Fruit fly (Drosophila melanogaster) whole organism, embryonic: Measurements from ENCODE around the gene CG5080.

Experiments used
- BEAF-32 ChIP-seq: fragments of 200-800 bp; sonication (Bioruptor generic); optimal IDR thresholded peaks from 3 replicates; lab custom pipeline; 2017; ENCODE audit warnings: missing biosample characterization, missing genetic modification characterization, mild to moderate bottlenecking, moderate library complexity, missing genetic modification reagents
- Bdp1 ChIP-seq: fragments of 200-800 bp; sonication (Bioruptor generic); optimal IDR thresholded peaks from 3 replicates; lab custom pipeline; 2016; ENCODE audit warnings: missing biosample characterization, missing genetic modification characterization
- CG11093 ChIP-seq: fragments of 200-800 bp; sonication (Bioruptor generic); IDR thresholded peaks from 3 replicates; pipeline ENCODE4 v1.3.6; 2022; ENCODE audit warnings: missing biosample characterization, missing genetic modification characterization
- CG11456 ChIP-seq: fragments of 200-800 bp; sonication (Bioruptor generic); IDR thresholded peaks from 3 replicates; pipeline ENCODE4 v1.3.6; 2022; ENCODE audit warnings: missing biosample characterization, missing genetic modification characterization
- CG11560 ChIP-seq: fragments of 200-800 bp; sonication (Bioruptor generic); IDR thresholded peaks from 3 replicates; pipeline ENCODE4 v1.3.6; 2022; ENCODE audit warnings: missing biosample characterization, missing genetic modification characterization
- CG11696 ChIP-seq: fragments of 200-800 bp; sonication (Bioruptor generic); IDR thresholded peaks from 2 replicates; pipeline ENCODE4 v1.3.6; 2022; ENCODE audit warnings: missing biosample characterization, missing genetic modification characterization
- CG14667 ChIP-seq: fragments of 200-800 bp; sonication (Bioruptor generic); IDR thresholded peaks from 2 replicates; pipeline ENCODE4 v1.3.6; 2022; ENCODE audit warnings: missing biosample characterization, missing genetic modification characterization
- CG14860 ChIP-seq: fragments of 200-800 bp; sonication (Bioruptor generic); IDR thresholded peaks from 3 replicates; pipeline ENCODE4 v1.3.6; 2022; ENCODE audit warnings: missing biosample characterization, missing genetic modification characterization; ENCODE audit not compliant: partially characterized antibody
- CG15269 ChIP-seq: fragments of 200-800 bp; sonication (Bioruptor generic); optimal IDR thresholded peaks from 2 replicates; lab custom pipeline; 2018; ENCODE audit warnings: missing biosample characterization, mild to moderate bottlenecking, missing genetic modification characterization, moderate library complexity
- CG17612 ChIP-seq: fragments of 200-800 bp; sonication (Bioruptor generic); IDR thresholded peaks from 2 replicates; pipeline ENCODE4 v1.3.6; 2022; ENCODE audit warnings: missing biosample characterization, missing genetic modification characterization
- CG1792 ChIP-seq: fragments of 200-800 bp; sonication (Bioruptor generic); optimal IDR thresholded peaks from 2 replicates; lab custom pipeline; 2016; ENCODE audit warnings: missing biosample characterization, missing genetic modification characterization
- CG2120 ChIP-seq: fragments of 200-800 bp; sonication (Bioruptor generic); optimal IDR thresholded peaks from 3 replicates; lab custom pipeline; 2016; ENCODE audit warnings: missing biosample characterization, missing genetic modification characterization
- CG31224 ChIP-seq: fragments of 200-800 bp; sonication (Bioruptor generic); IDR thresholded peaks from 2 replicates; pipeline ENCODE4 v1.3.6; 2022; ENCODE audit warnings: missing biosample characterization, missing genetic modification characterization
- CG31441 ChIP-seq: fragments of 200-800 bp; sonication (Bioruptor generic); IDR thresholded peaks from 2 replicates; pipeline ENCODE4 v1.3.6; 2022; ENCODE audit warnings: missing biosample characterization, missing genetic modification characterization
- CG32767 ChIP-seq: fragments of 200-800 bp; sonication (Bioruptor generic); IDR thresholded peaks from 2 replicates; pipeline ENCODE4 v1.3.6; 2022; ENCODE audit warnings: missing biosample characterization, missing genetic modification characterization
- CG34376 ChIP-seq: fragments of 200-800 bp; sonication (Bioruptor generic); optimal IDR thresholded peaks from 2 replicates; lab custom pipeline; 2018; ENCODE audit warnings: missing biosample characterization, mild to moderate bottlenecking, missing genetic modification characterization
- CG3995 ChIP-seq: fragments of 200-800 bp; sonication (Bioruptor generic); optimal IDR thresholded peaks from 3 replicates; lab custom pipeline; 2016; ENCODE audit warnings: missing biosample characterization, missing genetic modification characterization
- CG4730 ChIP-seq: fragments of 200-800 bp; sonication (Bioruptor generic); IDR thresholded peaks from 2 replicates; pipeline ENCODE4 v1.3.6; 2022; ENCODE audit warnings: missing biosample characterization, missing genetic modification characterization
- CG8089 ChIP-seq: fragments of 200-800 bp; sonication (Bioruptor generic); optimal IDR thresholded peaks from 3 replicates; lab custom pipeline; 2016; ENCODE audit warnings: missing biosample characterization, missing genetic modification characterization
- CG8478 ChIP-seq: fragments of >200 bp; optimal IDR thresholded peaks from 2 replicates; lab custom pipeline; 2018
- CG9797 ChIP-seq: fragments of 200-800 bp; sonication (Bioruptor generic); optimal IDR thresholded peaks from 3 replicates; lab custom pipeline; 2018; ENCODE audit warnings: missing biosample characterization, mild to moderate bottlenecking, missing genetic modification characterization
- Camta ChIP-seq: fragments of 200-800 bp; sonication (Bioruptor generic); optimal IDR thresholded peaks from 2 replicates; lab custom pipeline; 2016; ENCODE audit warnings: missing biosample characterization, missing genetic modification characterization
- Elba2 ChIP-seq: fragments of 200-800 bp; sonication (Bioruptor generic); optimal IDR thresholded peaks from 3 replicates; lab custom pipeline; 2016; ENCODE audit warnings: missing biosample characterization, missing genetic modification characterization
- HHEX ChIP-seq: fragments of 200-800 bp; sonication (Bioruptor generic); optimal IDR thresholded peaks from 3 replicates; lab custom pipeline; 2017; ENCODE audit warnings: missing biosample characterization, mild to moderate bottlenecking, missing genetic modification characterization, missing genetic modification reagents
- HLH4C ChIP-seq: fragments of 200-800 bp; sonication (Bioruptor generic); IDR thresholded peaks from 3 replicates; pipeline ENCODE4 v1.3.6; 2022; ENCODE audit warnings: missing biosample characterization, missing genetic modification characterization; ENCODE audit not compliant: partially characterized antibody
- Hey ChIP-seq: fragments of 200-800 bp; sonication (Bioruptor generic); optimal IDR thresholded peaks from 3 replicates; lab custom pipeline; 2018; ENCODE audit warnings: missing biosample characterization, mild to moderate bottlenecking, missing genetic modification characterization
- Mad ChIP-seq: fragments of 200-800 bp; sonication (Bioruptor generic); optimal IDR thresholded peaks from 2 replicates; lab custom pipeline; 2016; ENCODE audit warnings: missing biosample characterization, missing genetic modification characterization
- Pdp1 ChIP-seq, 2 experiments: fragments of 200-800 bp; sonication (Bioruptor generic); optimal IDR thresholded peaks; 3 replicates each; lab custom pipeline; 2016; ENCODE audit warnings: missing biosample characterization in 2 of 2, missing genetic modification characterization in 2 of 2, mild to moderate bottlenecking in 1 of 2, moderate library complexity in 1 of 2
- Sin3A ChIP-seq: fragments of >200 bp; optimal IDR thresholded peaks from 2 replicates; lab custom pipeline; 2018
- YL-1 ChIP-seq: fragments of 200-800 bp; sonication (Bioruptor generic); optimal IDR thresholded peaks from 3 replicates; lab custom pipeline; 2017; ENCODE audit warnings: missing biosample characterization, mild to moderate bottlenecking, missing genetic modification characterization
- aop ChIP-seq: fragments of 200-800 bp; sonication (Bioruptor generic); IDR thresholded peaks from 2 replicates; pipeline ENCODE4 v1.3.6; 2022; ENCODE audit warnings: missing biosample characterization, missing genetic modification characterization
- az2 ChIP-seq: fragments of 200-800 bp; sonication (Bioruptor generic); optimal IDR thresholded peaks from 3 replicates; lab custom pipeline; 2016; ENCODE audit warnings: missing biosample characterization, missing genetic modification characterization
- caup ChIP-seq: fragments of 200-800 bp; sonication (Bioruptor generic); optimal IDR thresholded peaks from 3 replicates; lab custom pipeline; 2017; ENCODE audit warnings: missing biosample characterization, mild to moderate bottlenecking, missing genetic modification characterization, moderate library complexity; ENCODE audit not compliant: severe bottlenecking
- dati ChIP-seq: fragments of 200-800 bp; sonication (Bioruptor generic); IDR thresholded peaks from 2 replicates; pipeline ENCODE4 v1.3.6; 2022; ENCODE audit warnings: missing biosample characterization, missing genetic modification characterization
- ken ChIP-seq: fragments of 200-800 bp; sonication (Bioruptor generic); IDR thresholded peaks from 3 replicates; pipeline ENCODE4 v1.3.6; 2022; ENCODE audit warnings: missing biosample characterization, missing genetic modification characterization
- kni ChIP-seq: fragments of 200-800 bp; sonication (Bioruptor generic); optimal IDR thresholded peaks from 3 replicates; lab custom pipeline; 2017; ENCODE audit warnings: mild to moderate bottlenecking, missing biosample characterization, missing genetic modification reagents, missing genetic modification characterization
- mirr ChIP-seq: fragments of 200-800 bp; sonication (Bioruptor generic); optimal IDR thresholded peaks from 3 replicates; lab custom pipeline; 2018; ENCODE audit warnings: missing biosample characterization, mild to moderate bottlenecking, missing genetic modification characterization
- nerfin-2 ChIP-seq: fragments of 200-800 bp; sonication (Bioruptor generic); IDR thresholded peaks from 2 replicates; pipeline ENCODE4 v1.3.6; 2022; ENCODE audit warnings: missing biosample characterization, missing genetic modification characterization; ENCODE audit not compliant: partially characterized antibody
- onecut ChIP-seq: fragments of 200-800 bp; sonication (Bioruptor generic); IDR thresholded peaks from 2 replicates; pipeline ENCODE4 v1.3.6; 2022; ENCODE audit warnings: missing biosample characterization, missing genetic modification characterization
- org-1 ChIP-seq: fragments of 200-800 bp; sonication (Bioruptor generic); optimal IDR thresholded peaks from 2 replicates; lab custom pipeline; 2017; ENCODE audit warnings: missing biosample characterization, missing genetic modification characterization
- peb ChIP-seq: fragments of 200-800 bp; sonication (Bioruptor generic); IDR thresholded peaks from 2 replicates; pipeline ENCODE4 v1.3.6; 2022; ENCODE audit warnings: missing biosample characterization, missing genetic modification characterization
- row ChIP-seq: fragments of 200-800 bp; sonication (Bioruptor generic); IDR thresholded peaks from 3 replicates; pipeline ENCODE4 v1.3.6; 2022; ENCODE audit warnings: missing biosample characterization, missing genetic modification characterization
- salm ChIP-seq: fragments of 200-800 bp; sonication (Bioruptor generic); optimal IDR thresholded peaks from 2 replicates; lab custom pipeline; 2018; ENCODE audit warnings: missing biosample characterization, mild to moderate bottlenecking, missing genetic modification characterization
- seq ChIP-seq: fragments of 200-800 bp; sonication (Bioruptor generic); IDR thresholded peaks from 2 replicates; pipeline ENCODE4 v1.3.6; 2022; ENCODE audit warnings: missing biosample characterization, missing genetic modification characterization
- tap ChIP-seq: fragments of 200-800 bp; optimal IDR thresholded peaks from 3 replicates; lab custom pipeline; 2019; ENCODE audit warnings: missing biosample characterization, mild to moderate bottlenecking, missing genetic modification characterization, moderate library complexity
- tna ChIP-seq: fragments of 200-800 bp; sonication (Bioruptor generic); IDR thresholded peaks from 2 replicates; pipeline ENCODE4 v1.3.6; 2022; ENCODE audit warnings: missing biosample characterization, missing genetic modification characterization; ENCODE audit not compliant: partially characterized antibody
- twi ChIP-seq: fragments of 200-800 bp; optimal IDR thresholded peaks from 2 replicates; lab custom pipeline; 2019; ENCODE audit warnings: missing biosample characterization, mild to moderate bottlenecking, missing genetic modification characterization, moderate library complexity
- tx ChIP-seq: fragments of 200-800 bp; sonication (Bioruptor generic); optimal IDR thresholded peaks from 2 replicates; lab custom pipeline; 2016; ENCODE audit warnings: missing biosample characterization, missing genetic modification characterization
- unc-4 ChIP-seq: fragments of 200-800 bp; sonication (Bioruptor generic); IDR thresholded peaks from 2 replicates; pipeline ENCODE4 v1.3.6; 2022; ENCODE audit warnings: missing biosample characterization, missing genetic modification characterization; ENCODE audit not compliant: partially characterized antibody

The CG5080 gene

dm6 chr2L:1118880-1119809 is 44.5 kb downstream of the CG5080 start (continued):
- TF ChIP-seq twi (tag; lab: Kevin White, UChicago), result peak; percentile 75
- peak; percentile 38 for TF ChIP-seq tap (tag; lab: Kevin White, UChicago)
- peak; percentile 40 for TF ChIP-seq CG8089 (GFP tag; lab: Kevin White, UChicago)
- TF ChIP-seq mirr (GFP tag; lab: Kevin White, UChicago), result peak; percentile 47
- peak; percentile 72; the same call in 2 of the 3 replicates for TF ChIP-seq ken
- peak; percentile 76 for TF ChIP-seq CG15269 (tag; lab: Kevin White, UChicago)
- peak; percentile 55 for TF ChIP-seq CG34376 (GFP tag; lab: Kevin White, UChicago)
- peak; percentile 54; the same call in 2 of the 3 replicates for TF ChIP-seq CG11093 (GFP tag; lab: Robert Waterston, UW)
- peak; percentile 37; the same call in 2 of the 3 replicates for TF ChIP-seq HLH4C (GFP tag; lab: Robert Waterston, UW)
- TF ChIP-seq onecut (GFP tag; lab: Robert Waterston, UW), result no peak; the same call in 1 of the 2 replicates
- no peak for TF ChIP-seq Elba2 (GFP tag; lab: Kevin White, UChicago)
- peak; percentile 48 for TF ChIP-seq salm (tag; lab: Kevin White, UChicago)
- peak; percentile 42 for TF ChIP-seq Camta (GFP tag; lab: Kevin White, UChicago)
- peak; percentile 68 for TF ChIP-seq CG4730
- TF ChIP-seq Sin3A (lab: Kevin White, UChicago), result no peak
- TF ChIP-seq YL-1 (GFP tag; lab: Kevin White, UChicago), result no peak
- TF ChIP-seq nerfin-2 (GFP tag; lab: Robert Waterston, UW), result no peak
- peak; percentile 63 for TF ChIP-seq CG32767
- TF ChIP-seq dati (GFP tag; lab: Robert Waterston, UW), result peak; percentile 28; the same call in 1 of the 2 replicates
- TF ChIP-seq CG9797 (GFP tag; lab: Kevin White, UChicago), result no peak
- no peak for TF ChIP-seq kni (GFP tag; lab: Kevin White, UChicago)
- TF ChIP-seq tna (GFP tag; lab: Robert Waterston, UW), result peak; percentile 42; the same call in 1 of the 2 replicates
- no peak for TF ChIP-seq BEAF-32 (GFP tag; lab: Kevin White, UChicago)
- peak; percentile 70 for TF ChIP-seq caup (GFP tag; lab: Kevin White, UChicago)
- peak; percentile 62 for TF ChIP-seq az2 (GFP tag; lab: Kevin White, UChicago)
- peak; percentile 66 for TF ChIP-seq CG11456
- peak; percentile 59 for TF ChIP-seq tx
- TF ChIP-seq CG17612 (GFP tag; lab: Robert Waterston, UW), result peak; percentile 20; the same call in 1 of the 2 replicates
- peak; percentile 94 for TF ChIP-seq CG2120
- no peak for TF ChIP-seq CG8478 (lab: Kevin White, UChicago)
- peak; percentile 73 for TF ChIP-seq CG31441
- TF ChIP-seq CG1792 (GFP tag; lab: Kevin White, UChicago), result peak; percentile 9
- TF ChIP-seq Mad (GFP tag; lab: Kevin White, UChicago), result peak; percentile 49
- peak; percentile 49 for TF ChIP-seq CG11560
- TF ChIP-seq peb (GFP tag; lab: Robert Waterston, UW), result peak; percentile 72
- peak; percentile 23 to 53 for TF ChIP-seq Pdp1 (GFP tag; optimal IDR thresholded peaks at IDR 0.05; lab: Kevin White, UChicago)
- peak; percentile 98 for TF ChIP-seq row (GFP tag; lab: Robert Waterston, UW)
- TF ChIP-seq aop (GFP tag; lab: Robert Waterston, UW), result no peak
- TF ChIP-seq unc-4 (GFP tag; lab: Robert Waterston, UW), result no peak
- no peak; the same call in 1 of the 2 replicates for TF ChIP-seq CG14667 (GFP tag; lab: Robert Waterston, UW)
- peak; percentile 65 for TF ChIP-seq HHEX (GFP tag; lab: Kevin White, UChicago)
- TF ChIP-seq CG11696, result peak; percentile 55
- peak; percentile 29 for TF ChIP-seq Hey
- TF ChIP-seq CG14860 (GFP tag; lab: Robert Waterston, UW), result no peak
- TF ChIP-seq org-1 (GFP tag; lab: Kevin White, UChicago), result peak; percentile 78
- peak; percentile 41 for TF ChIP-seq CG3995 (GFP tag; lab: Kevin White, UChicago)
- peak; percentile 64; the same call in 1 of the 2 replicates for TF ChIP-seq seq
- peak; percentile 62 for TF ChIP-seq Bdp1 (GFP tag; lab: Kevin White, UChicago)
- peak; percentile 74 for TF ChIP-seq CG31224 (GFP tag; lab: Robert Waterston, UW)
